Worm (Caenorhabditis elegans) whole organism, L3 larva: ENCODE results near the gene mig-14.

ENCODE experiments used
- pha-4 ChIP-seq: fragments of 150-350 bp; optimal IDR thresholded peaks from 2 replicates; lab custom pipeline; 2014; ENCODE audit warnings: missing biosample characterization, missing genetic modification reagents, missing genetic modification characterization
- tbx-2 ChIP-seq: sonication (generic microtip); optimal IDR thresholded peaks from 2 replicates; lab custom pipeline; 2016; ENCODE audit warnings: mild to moderate bottlenecking, missing genetic modification characterization, missing compliant biosample characterization

DNA sequence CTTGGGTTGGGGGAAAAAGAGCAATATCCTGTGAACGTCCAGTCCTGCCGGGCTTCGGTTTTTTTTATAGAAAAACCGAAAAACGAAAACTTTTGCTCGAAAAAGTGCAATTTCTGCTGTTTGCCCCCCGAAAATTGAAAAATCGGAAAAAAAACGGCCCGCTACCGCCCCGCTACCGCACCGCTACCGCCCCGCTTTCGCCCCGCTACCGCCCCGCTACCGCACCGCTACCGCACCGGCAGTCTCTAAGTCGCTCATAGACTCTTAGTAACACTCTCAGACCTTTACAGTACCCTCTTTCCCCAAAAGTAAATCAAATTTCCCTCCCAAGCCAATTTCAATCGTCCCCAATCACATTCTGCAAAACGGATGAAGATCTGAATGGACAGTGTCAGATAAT lies 53.6 kb downstream of the mig-14 start:
- TF ChIP-seq pha-4 (tag; lab: Kevin White, UChicago) = no peak
- TF ChIP-seq tbx-2 = no peak
